Worm (Caenorhabditis elegans) whole organism, mixed stage, embryonic: Measurements from ENCODE around the gene gsnl-1.

Experiments
- blmp-1 ChIP-seq: fragments of 150-350 bp; optimal IDR thresholded peaks from 2 replicates; lab custom pipeline; 2014; ENCODE audit warnings: missing biosample characterization, missing genetic modification characterization
- elt-3 ChIP-seq: fragments of 150-350 bp; optimal IDR thresholded peaks from 2 replicates; lab custom pipeline; 2014; ENCODE audit warnings: missing biosample characterization, missing genetic modification characterization
- lin-13 ChIP-seq: fragments of 150-350 bp; optimal IDR thresholded peaks from 2 replicates; lab custom pipeline; 2014; ENCODE audit warnings: missing biosample characterization, missing genetic modification characterization
- lsy-2 ChIP-seq: fragments of 150-350 bp; optimal IDR thresholded peaks from 2 replicates; lab custom pipeline; 2014; ENCODE audit warnings: missing biosample characterization, missing genetic modification characterization
- mep-1 ChIP-seq: fragments of 150-350 bp; optimal IDR thresholded peaks from 2 replicates; lab custom pipeline; 2017; ENCODE audit warnings: missing biosample characterization, missing genetic modification reagents, missing genetic modification characterization, inconsistent platforms
- zip-8 ChIP-seq: fragments of 150-350 bp; optimal IDR thresholded peaks from 2 replicates; lab custom pipeline; 2014; ENCODE audit warnings: missing biosample characterization, missing genetic modification characterization

DNA sequence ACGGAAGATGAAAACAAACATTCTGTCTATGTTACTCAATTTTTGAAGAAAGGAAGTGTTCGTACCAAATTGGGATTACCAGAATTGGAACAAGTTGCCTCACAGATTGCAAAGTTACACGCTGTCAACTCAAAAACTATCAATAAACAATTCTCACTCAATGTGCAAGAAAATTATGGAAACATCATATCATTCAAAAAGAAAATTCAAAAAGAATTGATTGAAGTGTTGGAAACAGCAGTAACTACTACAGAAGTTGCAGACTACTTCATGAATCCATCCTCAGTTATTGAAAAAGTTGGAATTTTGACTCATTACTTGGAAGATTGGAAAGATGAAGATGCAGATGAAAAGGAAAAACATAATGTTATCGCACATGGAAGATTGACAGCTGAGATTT is 31.1 kb downstream of the gsnl-1 start:
- TF ChIP-seq elt-3 (no peak), mep-1 (tag; lab: Kevin White, UChicago) (no peak), zip-8 (no peak), blmp-1 (no peak), lsy-2 (tag; lab: Kevin White, UChicago) (no peak), lin-13 (tag; lab: Kevin White, UChicago) (no peak)
